Fruit fly (Drosophila melanogaster) whole organism, embryonic: ENCODE results near the gene Rsph1.

Experiments used
- CG10267 ChIP-seq: fragments of 200-800 bp; sonication (Bioruptor generic); optimal IDR thresholded peaks from 2 replicates; lab custom pipeline; 2018; ENCODE audit warnings: missing biosample characterization, mild to moderate bottlenecking, missing genetic modification characterization, moderate library complexity
- CG12942 ChIP-seq: fragments of 200-800 bp; sonication (Bioruptor generic); optimal IDR thresholded peaks from 3 replicates; lab custom pipeline; 2016; ENCODE audit warnings: missing biosample characterization, missing genetic modification characterization
- CG15696 ChIP-seq: fragments of 200-800 bp; sonication (Bioruptor generic); optimal IDR thresholded peaks from 2 replicates; lab custom pipeline; 2019; ENCODE audit warnings: missing biosample characterization, mild to moderate bottlenecking, missing genetic modification characterization, moderate library complexity
- CG18619 ChIP-seq: fragments of 200-800 bp; sonication (Bioruptor generic); optimal IDR thresholded peaks from 3 replicates; lab custom pipeline; 2017; ENCODE audit warnings: missing biosample characterization, mild to moderate bottlenecking, missing genetic modification characterization
- CG2129 ChIP-seq: fragments of 200-800 bp; sonication (Bioruptor generic); IDR thresholded peaks from 2 replicates; pipeline ENCODE4 v1.3.6; 2022; ENCODE audit warnings: missing biosample characterization, missing genetic modification characterization; ENCODE audit not compliant: partially characterized antibody
- CG2678 ChIP-seq: fragments of 200-800 bp; sonication (Bioruptor generic); optimal IDR thresholded peaks from 3 replicates; lab custom pipeline; 2019; ENCODE audit warnings: missing biosample characterization, mild to moderate bottlenecking, missing genetic modification characterization, moderate library complexity
- CG31365 ChIP-seq: fragments of 200-800 bp; sonication (Bioruptor generic); optimal IDR thresholded peaks from 2 replicates; lab custom pipeline; 2018; ENCODE audit warnings: missing biosample characterization, mild to moderate bottlenecking, missing genetic modification characterization
- CG32767 ChIP-seq: fragments of 200-800 bp; sonication (Bioruptor generic); IDR thresholded peaks from 2 replicates; pipeline ENCODE4 v1.3.6; 2022; ENCODE audit warnings: missing biosample characterization, missing genetic modification characterization
- CG34224 ChIP-seq: fragments of 200-800 bp; sonication (Bioruptor generic); IDR thresholded peaks from 3 replicates; pipeline ENCODE4 v1.3.6; 2022; ENCODE audit warnings: missing biosample characterization, missing genetic modification characterization; ENCODE audit not compliant: partially characterized antibody
- CG43689 ChIP-seq: fragments of 200-800 bp; sonication (Bioruptor generic); IDR thresholded peaks from 2 replicates; pipeline ENCODE4 v1.3.6; 2022; ENCODE audit warnings: missing biosample characterization, missing genetic modification characterization
- CG4424 ChIP-seq: fragments of 200-800 bp; sonication (Bioruptor generic); optimal IDR thresholded peaks from 3 replicates; lab custom pipeline; 2016; ENCODE audit warnings: missing biosample characterization, missing genetic modification characterization
- CG4820 ChIP-seq: fragments of 200-800 bp; sonication (Bioruptor generic); optimal IDR thresholded peaks from 3 replicates; lab custom pipeline; 2016; ENCODE audit warnings: missing biosample characterization, missing genetic modification characterization
- CG7271 ChIP-seq: fragments of 200-800 bp; sonication (Bioruptor generic); optimal IDR thresholded peaks from 2 replicates; lab custom pipeline; 2018; ENCODE audit warnings: missing biosample characterization, mild to moderate bottlenecking, missing genetic modification characterization, moderate library complexity
- CG8388 ChIP-seq: fragments of 200-800 bp; sonication (Bioruptor generic); optimal IDR thresholded peaks from 2 replicates; lab custom pipeline; 2019; ENCODE audit warnings: missing biosample characterization, mild to moderate bottlenecking, missing genetic modification characterization, moderate library complexity
- CG8765 ChIP-seq: fragments of 200-800 bp; sonication (Bioruptor generic); IDR thresholded peaks from 2 replicates; pipeline ENCODE4 v1.3.6; 2022; ENCODE audit warnings: missing biosample characterization, missing genetic modification characterization
- CG9817 ChIP-seq: fragments of 200-800 bp; sonication (Bioruptor generic); optimal IDR thresholded peaks from 2 replicates; lab custom pipeline; 2018; ENCODE audit warnings: missing biosample characterization, mild to moderate bottlenecking, missing genetic modification characterization, moderate library complexity
- Dp ChIP-seq: fragments of 200-800 bp; sonication (Bioruptor generic); optimal IDR thresholded peaks from 2 replicates; lab custom pipeline; 2018; ENCODE audit warnings: missing biosample characterization, mild to moderate bottlenecking, missing genetic modification characterization, moderate library complexity
- Dref ChIP-seq: fragments of 200-800 bp; sonication (Bioruptor generic); IDR thresholded peaks from 2 replicates; pipeline ENCODE4 v1.3.6; 2022; ENCODE audit warnings: missing biosample characterization, missing genetic modification characterization
- E2f2 ChIP-seq: fragments of 200-800 bp; sonication (Bioruptor generic); IDR thresholded peaks from 2 replicates; pipeline ENCODE4 v1.3.6; 2022; ENCODE audit warnings: missing biosample characterization, missing genetic modification characterization
- GATAe ChIP-seq: fragments of 200-800 bp; sonication (Bioruptor generic); conservative IDR thresholded peaks from 2 replicates; pipeline ENCODE4 v1.3.6; 2022; ENCODE audit warnings: missing biosample characterization, missing genetic modification characterization
- HLHmδ ChIP-seq: fragments of 200-800 bp; sonication (Bioruptor generic); optimal IDR thresholded peaks from 2 replicates; lab custom pipeline; 2018; ENCODE audit warnings: missing biosample characterization, mild to moderate bottlenecking, missing genetic modification characterization, moderate library complexity
- Lim3 ChIP-seq: fragments of 200-800 bp; sonication (Bioruptor generic); IDR thresholded peaks from 2 replicates; pipeline ENCODE4 v1.3.6; 2022; ENCODE audit warnings: missing biosample characterization, missing genetic modification characterization
- NK7.1 ChIP-seq: fragments of 200-800 bp; sonication (Bioruptor generic); optimal IDR thresholded peaks from 3 replicates; lab custom pipeline; 2016; ENCODE audit warnings: missing biosample characterization, missing genetic modification characterization
- Nf-YC ChIP-seq: fragments of 200-800 bp; optimal IDR thresholded peaks from 3 replicates; lab custom pipeline; 2019; ENCODE audit warnings: missing biosample characterization, mild to moderate bottlenecking, missing genetic modification characterization, moderate library complexity
- Poxn ChIP-seq: fragments of 200-800 bp; sonication (Bioruptor generic); IDR thresholded peaks from 2 replicates; pipeline ENCODE4 v1.3.6; 2022; ENCODE audit warnings: missing biosample characterization, missing genetic modification characterization
- Ravus ChIP-seq: fragments of 200-800 bp; sonication (Bioruptor generic); IDR thresholded peaks from 2 replicates; pipeline ENCODE4 v1.3.6; 2022; ENCODE audit warnings: missing biosample characterization, missing genetic modification characterization
- Sry-β ChIP-seq: fragments of 200-800 bp; sonication (Bioruptor generic); optimal IDR thresholded peaks from 2 replicates; lab custom pipeline; 2018; ENCODE audit warnings: missing biosample characterization, mild to moderate bottlenecking, missing genetic modification characterization, moderate library complexity
- Usf ChIP-seq: fragments of 200-800 bp; sonication (Bioruptor generic); optimal IDR thresholded peaks from 2 replicates; lab custom pipeline; 2017; ENCODE audit warnings: missing genotype, missing biosample characterization, missing genetic modification characterization
- az2 ChIP-seq: fragments of 200-800 bp; sonication (Bioruptor generic); optimal IDR thresholded peaks from 3 replicates; lab custom pipeline; 2016; ENCODE audit warnings: missing biosample characterization, missing genetic modification characterization
- croc ChIP-seq: fragments of 200-800 bp; sonication (Bioruptor generic); conservative IDR thresholded peaks from 3 replicates; pipeline ENCODE4 v1.3.6; 2022; ENCODE audit warnings: missing biosample characterization, missing genetic modification characterization
- dan ChIP-seq: fragments of 200-800 bp; sonication (Bioruptor generic); IDR thresholded peaks from 2 replicates; pipeline ENCODE4 v1.3.6; 2022; ENCODE audit warnings: missing biosample characterization, missing genetic modification characterization
- disco-r ChIP-seq: fragments of 200-800 bp; sonication (Bioruptor generic); optimal IDR thresholded peaks from 2 replicates; lab custom pipeline; 2016; ENCODE audit warnings: missing biosample characterization, missing genetic modification characterization
- dpn ChIP-seq, 2 experiments: fragments of 200-800 bp; sonication (Bioruptor generic); optimal IDR thresholded peaks; 3 replicates each; lab custom pipeline; 2016; ENCODE audit warnings: missing biosample characterization in 2 of 2, missing genetic modification characterization in 2 of 2
- dysf ChIP-seq: fragments of 200-800 bp; sonication (Bioruptor generic); IDR thresholded peaks from 3 replicates; pipeline ENCODE4 v1.3.6; 2022; ENCODE audit warnings: missing biosample characterization, missing genetic modification characterization
- ems ChIP-seq: fragments of 200-800 bp; sonication (Bioruptor generic); optimal IDR thresholded peaks from 3 replicates; lab custom pipeline; 2016; ENCODE audit warnings: missing biosample characterization, missing genetic modification characterization
- esg ChIP-seq: fragments of 200-800 bp; sonication (Bioruptor generic); conservative IDR thresholded peaks from 2 replicates; pipeline ENCODE4 v1.3.6; 2022; ENCODE audit warnings: missing biosample characterization, missing genetic modification characterization
- gfzf ChIP-seq: fragments of 200-800 bp; sonication (Bioruptor generic); optimal IDR thresholded peaks from 2 replicates; lab custom pipeline; 2016; ENCODE audit warnings: missing biosample characterization, mild to moderate bottlenecking, missing genetic modification characterization, moderate library complexity
- gt ChIP-seq: fragments of 200-800 bp; sonication (Bioruptor generic); IDR thresholded peaks from 2 replicates; pipeline ENCODE4 v1.3.6; 2022; ENCODE audit warnings: missing biosample characterization, missing genetic modification characterization
- hth ChIP-seq: fragments of >200 bp; optimal IDR thresholded peaks from 2 replicates; lab custom pipeline; 2017; ENCODE audit warnings: inconsistent platforms
- lola ChIP-seq, 3 experiments: fragments of >200 bp in 2 of 3; fragments of 200-800 bp in 1 of 3; sonication (Bioruptor generic) in 1 of 3; optimal IDR thresholded peaks; 2 replicates each; lab custom pipeline; 2017 to 2019; ENCODE audit warnings: missing biosample characterization in 3 of 3, missing genetic modification characterization in 3 of 3, mild to moderate bottlenecking in 1 of 3, moderate library complexity in 1 of 3
- mld ChIP-seq: fragments of 200-800 bp; sonication (Bioruptor generic); IDR thresholded peaks from 3 replicates; pipeline ENCODE4 v1.3.6; 2022; ENCODE audit warnings: missing biosample characterization, missing genetic modification characterization; ENCODE audit not compliant: partially characterized antibody
- nerfin-1 ChIP-seq: fragments of 200-800 bp; sonication (Bioruptor generic); optimal IDR thresholded peaks from 3 replicates; lab custom pipeline; 2019; ENCODE audit warnings: missing biosample characterization, mild to moderate bottlenecking, missing genetic modification characterization, moderate library complexity
- pb ChIP-seq: fragments of 200-800 bp; sonication (Bioruptor generic); optimal IDR thresholded peaks from 3 replicates; lab custom pipeline; 2016; ENCODE audit warnings: missing biosample characterization, missing genetic modification characterization
- pros ChIP-seq: fragments of 200-800 bp; sonication (Bioruptor generic); optimal IDR thresholded peaks from 3 replicates; lab custom pipeline; 2019; ENCODE audit warnings: missing biosample characterization, mild to moderate bottlenecking, missing genetic modification characterization, moderate library complexity
- psq ChIP-seq: fragments of 200-800 bp; sonication (Bioruptor generic); optimal IDR thresholded peaks from 2 replicates; lab custom pipeline; 2017; ENCODE audit warnings: missing biosample characterization, missing genetic modification characterization
- ranshi ChIP-seq: fragments of 200-800 bp; sonication (Bioruptor generic); IDR thresholded peaks from 2 replicates; pipeline ENCODE4 v1.3.6; 2022; ENCODE audit warnings: missing biosample characterization, missing genetic modification characterization
- slou ChIP-seq: fragments of 200-800 bp; sonication (Bioruptor generic); optimal IDR thresholded peaks from 3 replicates; lab custom pipeline; 2016; ENCODE audit warnings: missing biosample characterization, missing genetic modification characterization
- sr ChIP-seq: fragments of 200-800 bp; sonication (Bioruptor generic); IDR thresholded peaks from 3 replicates; pipeline ENCODE4 v1.3.6; 2022; ENCODE audit warnings: missing biosample characterization, missing genetic modification characterization
- wdn ChIP-seq: fragments of 200-800 bp; sonication (Bioruptor generic); IDR thresholded peaks from 2 replicates; pipeline ENCODE4 v1.3.6; 2022; ENCODE audit warnings: missing biosample characterization, missing genetic modification characterization

Rsph1 gene

dm6 chr2L:13164994-13165801 is 18.1 kb upstream of the Rsph1 start, which contains the start of gene Sirt1 (continued):
- TF ChIP-seq Usf (GFP tag; lab: Kevin White, UChicago) = peak; percentile 88
- TF ChIP-seq GATAe (GFP tag; lab: Robert Waterston, UW) = no peak
- no peak for TF ChIP-seq sr (GFP tag; lab: Robert Waterston, UW)
- TF ChIP-seq CG15696 (tag; lab: Kevin White, UChicago) = peak; percentile 89
- no peak for TF ChIP-seq CG2129
- peak; percentile 89 for TF ChIP-seq CG18619 (GFP tag; lab: Kevin White, UChicago)
- no peak for TF ChIP-seq Lim3
- peak; percentile 83 for TF ChIP-seq esg (GFP tag; lab: Robert Waterston, UW)
- 0 out of 2 replicates have a peak, but pooled peaks have one; percentile 27 for TF ChIP-seq gt (GFP tag; lab: Robert Waterston, UW)
- no peak for TF ChIP-seq psq
- no peak for TF ChIP-seq pb (GFP tag; lab: Kevin White, UChicago)
- peak; percentile 49; the same call in 1 of the 2 replicates for TF ChIP-seq CG8765 (GFP tag; lab: Robert Waterston, UW)
- TF ChIP-seq CG32767 = peak; percentile 98
- TF ChIP-seq ranshi (GFP tag; lab: Robert Waterston, UW) = peak; percentile 63
- peak; percentile 92 for TF ChIP-seq az2
- peak; percentile 79 for TF ChIP-seq slou (GFP tag; lab: Kevin White, UChicago)
- TF ChIP-seq mld = no peak
- peak; percentile 84 for TF ChIP-seq CG9817 (tag; lab: Kevin White, UChicago)
- peak; percentile 77 for TF ChIP-seq CG10267 (tag; lab: Kevin White, UChicago)
- no peak for TF ChIP-seq disco-r
- no peak for TF ChIP-seq CG7271 (tag; lab: Kevin White, UChicago)
- peak; percentile 45; the same call in 1 of the 3 replicates for TF ChIP-seq CG34224 (GFP tag; lab: Robert Waterston, UW)
- peak; percentile 82 for TF ChIP-seq gfzf
- TF ChIP-seq CG12942 (GFP tag; lab: Kevin White, UChicago) = peak; percentile 83
- no peak for TF ChIP-seq Dp (GFP tag; lab: Kevin White, UChicago)
- TF ChIP-seq hth (lab: Kevin White, UChicago) = no peak
- TF ChIP-seq wdn (GFP tag; lab: Robert Waterston, UW) = peak; percentile 66
- peak; percentile 0 for TF ChIP-seq Sry-β (GFP tag; lab: Kevin White, UChicago)
- TF ChIP-seq CG4424 (GFP tag; lab: Kevin White, UChicago) = peak; percentile 90
- peak; percentile 90 for TF ChIP-seq dysf (GFP tag; lab: Robert Waterston, UW)
- peak; percentile 80 for TF ChIP-seq nerfin-1 (tag; lab: Kevin White, UChicago)
- TF ChIP-seq CG4820 = peak; percentile 83
- TF ChIP-seq NK7.1 = peak; percentile 19
- peak; percentile 82 for TF ChIP-seq CG8388
- TF ChIP-seq Poxn (GFP tag; lab: Robert Waterston, UW) = peak; percentile 53
- TF ChIP-seq Dref (GFP tag; lab: Robert Waterston, UW) = no peak
- peak; percentile 32 for TF ChIP-seq HLHmδ
- TF ChIP-seq croc = peak; percentile 75
- peak; percentile 96 for TF ChIP-seq CG2678 (tag; lab: Kevin White, UChicago)
- peak; percentile 43 for TF ChIP-seq Ravus (GFP tag; lab: Robert Waterston, UW)
- peak; percentile 43; the same call in 1 of the 2 replicates for TF ChIP-seq E2f2 (GFP tag; lab: Robert Waterston, UW)
- TF ChIP-seq pros (GFP tag; lab: Kevin White, UChicago) = no peak
- peak; percentile 52 to 85 for TF ChIP-seq dpn (GFP tag; optimal IDR thresholded peaks at IDR 0.05; lab: Kevin White, UChicago)
- peak; percentile 85 for TF ChIP-seq Nf-YC (tag; lab: Kevin White, UChicago)
- TF ChIP-seq lola (GFP tag; optimal IDR thresholded peaks at IDR 0.05; lab: Kevin White, UChicago) = peak in 1 of 3 experiments; percentile 93
- peak; percentile 58 for TF ChIP-seq CG43689 (GFP tag; lab: Robert Waterston, UW)
- TF ChIP-seq ems (GFP tag; lab: Kevin White, UChicago) = no peak
- peak; percentile 56 for TF ChIP-seq dan (GFP tag; lab: Robert Waterston, UW)
- peak; percentile 29 for TF ChIP-seq CG31365 (tag; lab: Kevin White, UChicago)
